Fruit fly (Drosophila melanogaster): ENCODE data around the gene CG17197.

Gene CG17197

dm6 chr3R:25740348-25740751 lies 34.8 kb downstream of the CG17197 start, which contains the start of gene LpR2 (continued):
- TF ChIP-seq abd-A (tag; optimal IDR thresholded peaks at IDR 0.05) (no peak), CG4282 (GFP tag; optimal IDR thresholded peaks at IDR 0.05) (peak; percentile 8), CG12744 (GFP tag; optimal IDR thresholded peaks at IDR 0.05) (no peak), pros (GFP tag; optimal IDR thresholded peaks at IDR 0.05) (peak; percentile 40), danr (GFP tag; IDR thresholded peaks at IDR 0.05) (no peak), tll (GFP tag; optimal IDR thresholded peaks at IDR 0.05) (no peak), Camta (GFP tag; optimal IDR thresholded peaks at IDR 0.05) (no peak), Hr78 (GFP tag; optimal IDR thresholded peaks at IDR 0.05) (peak in 1 of 2 experiments; percentile 60), CG3065 (GFP tag; optimal IDR thresholded peaks at IDR 0.05) (no peak), Nf-YB (GFP tag; optimal IDR thresholded peaks at IDR 0.05) (peak; percentile 95), jing (GFP tag; optimal IDR thresholded peaks at IDR 0.05) (peak; percentile 84), zf30C (GFP tag; optimal IDR thresholded peaks at IDR 0.05) (no peak), CG33213 (GFP tag; optimal IDR thresholded peaks at IDR 0.05) (no peak), kah (GFP tag; optimal IDR thresholded peaks at IDR 0.05) (peak; percentile 99), CG13624 (GFP tag; optimal IDR thresholded peaks at IDR 0.05) (no peak), Bteb2 (GFP tag; optimal IDR thresholded peaks at IDR 0.05) (no peak), dmrt11E (tag; optimal IDR thresholded peaks at IDR 0.05) (no peak), pan (optimal IDR thresholded peaks at IDR 0.05) (no peak), pan (GFP tag; optimal IDR thresholded peaks at IDR 0.05 in 1 of 2, IDR thresholded peaks at IDR 0.05 in 1 of 2) (peak in 1 of 2 experiments; percentile 40), caup (GFP tag; optimal IDR thresholded peaks at IDR 0.05; ENCODE audit: severe bottlenecking) (peak; percentile 33), CG31365 (tag; optimal IDR thresholded peaks at IDR 0.05) (no peak), CG10543 (GFP tag; optimal IDR thresholded peaks at IDR 0.05) (peak; percentile 80), CG13287 (GFP tag; IDR thresholded peaks at IDR 0.05; ENCODE audit: partially characterized antibody) (peak; percentile 66), sc (optimal IDR thresholded peaks at IDR 0.05) (no peak), sc (GFP tag; optimal IDR thresholded peaks at IDR 0.05) (no peak), MBD-R2 (GFP tag; IDR thresholded peaks at IDR 0.05) (no peak), lab (GFP tag; optimal IDR thresholded peaks at IDR 0.05) (peak; percentile 52), jumu (GFP tag; optimal IDR thresholded peaks at IDR 0.05) (no peak), Neu2 (GFP tag; optimal IDR thresholded peaks at IDR 0.05; ENCODE audit: borderline replicate concordance) (no peak), ems (GFP tag; optimal IDR thresholded peaks at IDR 0.05) (no peak), Sry-δ (GFP tag; optimal IDR thresholded peaks at IDR 0.05) (no peak), CG3163 (GFP tag; optimal IDR thresholded peaks at IDR 0.05) (peak; percentile 99), psq (GFP tag; optimal IDR thresholded peaks at IDR 0.05) (no peak), CG43689 (GFP tag; IDR thresholded peaks at IDR 0.05) (no peak), Dbx (GFP tag; IDR thresholded peaks at IDR 0.05) (peak; percentile 70; the same call in 2 of the 3 replicates), Hr3 (GFP tag; optimal IDR thresholded peaks at IDR 0.05) (no peak), BtbVII (GFP tag; optimal IDR thresholded peaks at IDR 0.05) (peak; percentile 72), CG17385 (GFP tag; optimal IDR thresholded peaks at IDR 0.05) (no peak), CG9932 (GFP tag; IDR thresholded peaks at IDR 0.05) (no peak), wek (GFP tag; optimal IDR thresholded peaks at IDR 0.05) (no peak), so (GFP tag; IDR thresholded peaks at IDR 0.05) (0 out of 3 replicates have a peak, but pooled peaks have one; percentile 16), HHEX (GFP tag; optimal IDR thresholded peaks at IDR 0.05) (no peak), Drgx (GFP tag; IDR thresholded peaks at IDR 0.05) (peak; percentile 29; the same call in 1 of the 2 replicates), inv (GFP tag; IDR thresholded peaks at IDR 0.05; ENCODE audit: partially characterized antibody) (peak; percentile 17; the same call in 1 of the 2 replicates), NfI (GFP tag; optimal IDR thresholded peaks at IDR 0.05) (no peak), sd (tag; optimal IDR thresholded peaks at IDR 0.05) (peak; percentile 56), D19A (tag; optimal IDR thresholded peaks at IDR 0.05) (no peak), p53 (GFP tag; optimal IDR thresholded peaks at IDR 0.05) (no peak), mirr (GFP tag; optimal IDR thresholded peaks at IDR 0.05) (peak; percentile 57), Adf1 (GFP tag; IDR thresholded peaks at IDR 0.05) (peak; percentile 23)

Measured in whole organism, embryonic.